Worm (Caenorhabditis elegans) whole organism, L1 larva: ENCODE results near the gene F53A9.7.
A peak's percentile ranks its signal among the peaks of the same experiment; 100 is the strongest.

ENCODE experiments used
- C04F5.9 ChIP-seq: sonication (generic microtip); optimal IDR thresholded peaks from 2 replicates; lab custom pipeline; 2016; ENCODE audit warnings: missing genetic modification characterization, missing compliant biosample characterization
- C16A3.4 ChIP-seq: fragments of 150-350 bp; optimal IDR thresholded peaks from 2 replicates; lab custom pipeline; 2014; ENCODE audit warnings: missing biosample characterization, missing genetic modification characterization
- F16B12.6 ChIP-seq: fragments of 150-350 bp; optimal IDR thresholded peaks from 2 replicates; lab custom pipeline; 2014; ENCODE audit warnings: missing biosample characterization, missing genetic modification characterization
- alr-1 ChIP-seq: fragments of 200-800 bp; sonication (Bioruptor generic); optimal IDR thresholded peaks from 2 replicates; lab custom pipeline; 2018; ENCODE audit warnings: borderline replicate concordance, mild to moderate bottlenecking, missing genetic modification characterization, missing compliant biosample characterization
- aly-2 ChIP-seq: fragments of 150-350 bp; optimal IDR thresholded peaks from 2 replicates; lab custom pipeline; 2014; ENCODE audit warnings: missing biosample characterization, missing genetic modification characterization
- ama-1 ChIP-seq: fragments of 150-350 bp; optimal IDR thresholded peaks from 2 replicates; lab custom pipeline; 2014
- blmp-1 ChIP-seq: fragments of 150-350 bp; optimal IDR thresholded peaks from 2 replicates; lab custom pipeline; 2014; ENCODE audit warnings: missing biosample characterization, missing genetic modification characterization
- ceh-90 ChIP-seq: sonication (generic microtip); optimal IDR thresholded peaks from 2 replicates; lab custom pipeline; 2016; ENCODE audit warnings: missing genetic modification characterization, missing compliant biosample characterization
- dsc-1 ChIP-seq: sonication (generic microtip); optimal IDR thresholded peaks from 2 replicates; lab custom pipeline; 2016; ENCODE audit warnings: mild to moderate bottlenecking, missing genetic modification characterization, missing compliant biosample characterization
- egl-13 ChIP-seq: sonication (generic microtip); optimal IDR thresholded peaks from 2 replicates; lab custom pipeline; 2016; ENCODE audit warnings: missing genotype, missing genetic modification reagents, missing genetic modification characterization, missing compliant biosample characterization
- egl-27 ChIP-seq, 2 experiments: fragments of 150-350 bp in 1 of 2; sonication (generic microtip); optimal IDR thresholded peaks; 3 replicates each; lab custom pipeline; 2017 to 2018; ENCODE audit warnings: missing biosample characterization in 2 of 2, missing genetic modification characterization in 2 of 2, missing genetic modification reagents in 2 of 2
- ets-5 ChIP-seq: fragments of 200-800 bp; sonication (Bioruptor generic); IDR thresholded peaks from 2 replicates; pipeline ENCODE4 v1.3.6; 2022; ENCODE audit warnings: missing genetic modification characterization, missing compliant biosample characterization
- fkh-10 ChIP-seq: sonication (generic microtip); optimal IDR thresholded peaks from 2 replicates; lab custom pipeline; 2017; ENCODE audit warnings: missing biosample characterization, missing genetic modification reagents, missing genetic modification characterization
- fkh-4 ChIP-seq: sonication (generic microtip); optimal IDR thresholded peaks from 2 replicates; lab custom pipeline; 2016; ENCODE audit warnings: missing compliant biosample characterization, missing genetic modification characterization, borderline replicate concordance
- grh-1 ChIP-seq: fragments of 200-800 bp; sonication (Bioruptor generic); IDR thresholded peaks from 2 replicates; pipeline ENCODE4 v1.3.6; 2022; ENCODE audit warnings: missing genetic modification reagents, missing genetic modification characterization, missing compliant biosample characterization
- hlh-17 ChIP-seq: fragments of 200-800 bp; sonication (Bioruptor generic); optimal IDR thresholded peaks from 2 replicates; lab custom pipeline; 2018; ENCODE audit warnings: missing genetic modification characterization, mild to moderate bottlenecking, missing compliant biosample characterization, moderate library complexity, borderline replicate concordance
- irx-1 ChIP-seq: sonication (generic microtip); optimal IDR thresholded peaks from 2 replicates; lab custom pipeline; 2016; ENCODE audit warnings: missing genetic modification characterization, missing compliant biosample characterization
- jun-1 ChIP-seq: fragments of 150-350 bp; optimal IDR thresholded peaks from 2 replicates; lab custom pipeline; 2014; ENCODE audit warnings: missing biosample characterization, missing genetic modification reagents, missing genetic modification characterization
- lin-13 ChIP-seq: fragments of 150-350 bp; optimal IDR thresholded peaks from 2 replicates; lab custom pipeline; 2014; ENCODE audit warnings: missing biosample characterization, missing genetic modification reagents, missing genetic modification characterization
- lin-14 ChIP-seq: fragments of 200-800 bp; sonication (Bioruptor generic); optimal IDR thresholded peaks from 2 replicates; lab custom pipeline; 2018; ENCODE audit warnings: mild to moderate bottlenecking, missing genetic modification characterization, moderate library complexity, missing compliant biosample characterization
- lin-39 ChIP-seq: fragments of 150-350 bp; optimal IDR thresholded peaks from 2 replicates; lab custom pipeline; 2014; ENCODE audit warnings: missing biosample characterization, missing genetic modification reagents, missing genetic modification characterization
- lir-3 ChIP-seq: sonication (generic microtip); optimal IDR thresholded peaks from 2 replicates; lab custom pipeline; 2016; ENCODE audit warnings: mild to moderate bottlenecking, missing genetic modification characterization, moderate library complexity, missing compliant biosample characterization; ENCODE audit not compliant: poor library complexity
- lsy-2 ChIP-seq, 2 experiments: fragments of 150-350 bp; optimal IDR thresholded peaks; 2 replicates each; lab custom pipeline; 2014; ENCODE audit warnings: missing biosample characterization in 2 of 2, missing genetic modification characterization in 2 of 2
- mab-9 ChIP-seq: fragments of 200-800 bp; sonication (Bioruptor generic); IDR thresholded peaks from 2 replicates; pipeline ENCODE4 v1.3.6; 2022; ENCODE audit warnings: missing genetic modification reagents, missing genetic modification characterization, missing compliant biosample characterization
- mef-2 ChIP-seq: fragments of 150-350 bp; optimal IDR thresholded peaks from 2 replicates; lab custom pipeline; 2014; ENCODE audit warnings: missing biosample characterization, missing genetic modification characterization
- mep-1 ChIP-seq: fragments of 150-350 bp; optimal IDR thresholded peaks from 2 replicates; lab custom pipeline; 2014; ENCODE audit warnings: missing biosample characterization, missing genetic modification characterization
- nhr-11 ChIP-seq: fragments of 150-350 bp; optimal IDR thresholded peaks from 2 replicates; lab custom pipeline; 2014; ENCODE audit warnings: missing biosample characterization, missing genetic modification characterization
- nhr-20 ChIP-seq: sonication (generic microtip); optimal IDR thresholded peaks from 2 replicates; lab custom pipeline; 2016; ENCODE audit warnings: mild to moderate bottlenecking, missing genetic modification characterization, missing compliant biosample characterization
- nhr-84 ChIP-seq: sonication (generic microtip); optimal IDR thresholded peaks from 2 replicates; lab custom pipeline; 2017; ENCODE audit warnings: missing biosample characterization, missing genetic modification characterization
- nhr-85 ChIP-seq: sonication (generic microtip); peaks from one replicate; lab custom pipeline; 2016; ENCODE audit warnings: missing genetic modification characterization, inconsistent platforms, missing compliant biosample characterization
- nhr-90 ChIP-seq: sonication (generic microtip); optimal IDR thresholded peaks from 2 replicates; lab custom pipeline; 2016; ENCODE audit warnings: mild to moderate bottlenecking, missing genetic modification characterization, missing compliant biosample characterization; ENCODE audit not compliant: poor library complexity
- pax-3 ChIP-seq: fragments of 200-800 bp; sonication (Bioruptor generic); optimal IDR thresholded peaks from 2 replicates; lab custom pipeline; 2018; ENCODE audit warnings: mild to moderate bottlenecking, missing genetic modification characterization, moderate library complexity, missing compliant biosample characterization
- rnt-1 ChIP-seq: sonication (generic microtip); optimal IDR thresholded peaks from 2 replicates; lab custom pipeline; 2016; ENCODE audit warnings: mild to moderate bottlenecking, missing genetic modification characterization, moderate library complexity, missing compliant biosample characterization
- snpc-4 ChIP-seq: fragments of 150-350 bp; optimal IDR thresholded peaks from 2 replicates; lab custom pipeline; 2014; ENCODE audit warnings: missing biosample characterization, missing genetic modification characterization
- sup-37 ChIP-seq: fragments of 200-800 bp; sonication (Bioruptor generic); optimal IDR thresholded peaks from 2 replicates; lab custom pipeline; 2018; ENCODE audit warnings: mild to moderate bottlenecking, missing genetic modification characterization, missing compliant biosample characterization
- tbx-2 ChIP-seq: sonication (generic microtip); optimal IDR thresholded peaks from 2 replicates; lab custom pipeline; 2016; ENCODE audit warnings: missing genetic modification characterization, missing compliant biosample characterization
- tlp-1 ChIP-seq: fragments of 150-350 bp; optimal IDR thresholded peaks from 2 replicates; lab custom pipeline; 2014; ENCODE audit warnings: missing biosample characterization, missing genetic modification characterization
- unc-130 ChIP-seq: fragments of 150-350 bp; optimal IDR thresholded peaks from 2 replicates; lab custom pipeline; 2017; ENCODE audit warnings: missing biosample characterization, missing genetic modification characterization, inconsistent platforms
- xbp-1 ChIP-seq: sonication (generic microtip); optimal IDR thresholded peaks from 2 replicates; lab custom pipeline; 2016; ENCODE audit warnings: missing genetic modification characterization, missing compliant biosample characterization
- ztf-4 ChIP-seq: fragments of 150-350 bp; optimal IDR thresholded peaks from 2 replicates; lab custom pipeline; 2014; ENCODE audit warnings: missing biosample characterization, missing genetic modification characterization

The F53A9.7 gene

DNA sequence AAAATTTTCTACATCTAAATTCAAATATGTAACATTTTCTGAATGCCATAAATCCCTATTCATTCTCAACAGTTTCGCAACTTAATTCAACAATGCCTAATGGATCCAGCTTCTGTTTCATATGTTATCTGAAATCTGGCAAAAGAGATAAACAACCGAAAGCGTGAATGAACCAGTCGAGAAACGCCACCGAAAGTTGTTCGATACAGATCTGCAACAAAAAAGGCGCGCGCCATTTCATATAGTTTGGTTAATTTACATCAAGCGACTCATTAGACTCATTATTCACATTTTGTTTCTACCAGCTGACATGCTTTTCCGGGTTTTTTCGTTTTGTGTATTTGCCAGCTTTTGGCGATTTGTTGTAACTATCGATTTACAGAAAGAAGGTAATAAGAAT, 35.1 kb downstream of the F53A9.7 start, which contains the start of gene K09E2.1:
Gene K09E2.1, plus strand, starts transcription at position 301 of the 400 bp plus-strand sequence.
- TF ChIP-seq nhr-85: no peak
- no peak for TF ChIP-seq lin-39 (tag; lab: Kevin White, UChicago)
- TF ChIP-seq lir-3 (tag; lab: Kevin White, UChicago): no peak
- no peak for TF ChIP-seq tlp-1
- TF ChIP-seq fkh-4 (tag; lab: Kevin White, UChicago): no peak
- TF ChIP-seq mef-2 (tag; lab: Kevin White, UChicago): no peak
- no peak for TF ChIP-seq nhr-90
- no peak for TF ChIP-seq rnt-1 (tag; lab: Kevin White, UChicago)
- TF ChIP-seq ama-1 (lab: Kevin White, UChicago): no peak
- TF ChIP-seq lsy-2 (tag; optimal IDR thresholded peaks at IDR 0.05; lab: Kevin White, UChicago): no peak
- no peak for TF ChIP-seq hlh-17 (GFP tag; lab: Kevin White, UChicago)
- no peak for TF ChIP-seq sup-37 (GFP tag; lab: Kevin White, UChicago)
- no peak for TF ChIP-seq unc-130
- no peak for TF ChIP-seq nhr-20 (tag; lab: Kevin White, UChicago)
- no peak for TF ChIP-seq egl-13 (tag; lab: Kevin White, UChicago)
- no peak for TF ChIP-seq alr-1 (tag; lab: Kevin White, UChicago)
- TF ChIP-seq ztf-4: no peak

DNA sequence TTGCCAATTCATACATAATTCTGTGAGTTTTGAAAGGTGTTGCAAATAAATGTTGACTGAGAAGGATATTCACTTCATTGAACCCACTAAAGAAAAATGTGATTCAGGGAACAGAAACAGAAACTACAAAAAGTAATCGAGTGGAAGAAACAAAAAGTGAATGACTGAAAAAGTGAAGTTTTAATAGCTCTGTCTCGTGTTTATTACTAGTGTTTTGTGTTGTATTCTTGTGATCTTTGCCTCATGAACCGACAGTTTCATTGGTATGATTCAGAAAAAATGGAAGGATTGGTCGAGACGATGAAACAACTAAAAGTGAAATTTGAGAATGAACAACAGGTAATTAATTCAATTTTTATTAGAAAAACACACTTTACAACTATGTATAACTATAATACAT, 38.8 kb downstream of the F53A9.7 start:
- TF ChIP-seq xbp-1 (tag; lab: Kevin White, UChicago) (no peak), aly-2 (no peak), blmp-1 (tag; lab: Kevin White, UChicago) (peak; percentile 7), mep-1 (tag; lab: Kevin White, UChicago) (no peak), pax-3 (no peak), lin-14 (peak; percentile 28), ets-5 (GFP tag; lab: Robert Waterston, UW) (no peak), C04F5.9 (tag; lab: Kevin White, UChicago) (no peak), nhr-84 (tag; lab: Kevin White, UChicago) (no peak), nhr-85 (peak; percentile 8)
- TF ChIP-seq, all 84 proteins: peak for 3

DNA sequence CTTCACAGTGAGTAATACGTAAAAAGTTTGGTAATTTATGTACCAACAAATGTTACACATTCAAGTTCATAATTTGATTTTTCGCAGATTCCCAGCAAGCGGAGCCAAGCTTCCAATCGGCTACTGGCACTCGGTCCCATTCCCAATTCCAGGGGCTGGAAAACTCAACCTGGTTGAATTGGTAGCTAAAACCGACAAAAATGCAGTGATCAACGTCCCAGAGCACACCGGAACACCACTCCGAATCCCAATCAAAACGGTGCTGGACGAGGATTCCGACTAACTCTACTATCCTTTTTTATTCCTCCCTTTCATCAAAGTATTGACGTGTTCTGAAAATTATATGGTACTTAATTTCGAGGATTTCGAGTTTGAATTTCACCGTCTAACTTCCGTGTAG, 39.4 kb downstream of the F53A9.7 start:
- TF ChIP-seq lin-13 (GFP tag; lab: Kevin White, UChicago) (no peak), F16B12.6 (tag; lab: Kevin White, UChicago) (no peak), mab-9 (GFP tag; lab: Robert Waterston, UW) (no peak), nhr-11 (tag; lab: Kevin White, UChicago) (no peak), mef-2 (tag; lab: Kevin White, UChicago) (no peak), egl-27 (tag; optimal IDR thresholded peaks at IDR 0.05; lab: Kevin White, UChicago) (no peak), ama-1 (lab: Kevin White, UChicago) (no peak), irx-1 (tag; lab: Kevin White, UChicago) (no peak), tbx-2 (no peak), fkh-10 (no peak), lin-14 (no peak), grh-1 (GFP tag; lab: Robert Waterston, UW) (no peak), egl-13 (tag; lab: Kevin White, UChicago) (no peak), dsc-1 (tag; lab: Kevin White, UChicago) (no peak), jun-1 (tag; lab: Kevin White, UChicago) (no peak), C16A3.4 (tag; lab: Kevin White, UChicago) (no peak), ceh-90 (tag; lab: Kevin White, UChicago) (no peak), ztf-4 (no peak), snpc-4 (tag; lab: Kevin White, UChicago) (no peak)
